Worm (Caenorhabditis elegans) whole organism, L3 larva: ENCODE results near the gene npp-24.

Source experiments
- aly-2 ChIP-seq: fragments of 150-350 bp; optimal IDR thresholded peaks from 2 replicates; lab custom pipeline; 2014; ENCODE audit warnings: missing biosample characterization, missing genetic modification characterization
- ceh-28 ChIP-seq: fragments of 150-350 bp; optimal IDR thresholded peaks from 2 replicates; lab custom pipeline; 2014; ENCODE audit warnings: missing biosample characterization, missing genetic modification reagents, missing genetic modification characterization
- ceh-82 ChIP-seq: fragments of 150-350 bp; optimal IDR thresholded peaks from 2 replicates; lab custom pipeline; 2014; ENCODE audit warnings: missing biosample characterization, missing genetic modification characterization
- elt-2 ChIP-seq: sonication (generic microtip); optimal IDR thresholded peaks from 2 replicates; lab custom pipeline; 2016; ENCODE audit warnings: missing genetic modification reagents, mild to moderate bottlenecking, missing genetic modification characterization, missing compliant biosample characterization
- fkh-2 ChIP-seq: fragments of 150-350 bp; optimal IDR thresholded peaks from 2 replicates; lab custom pipeline; 2014; ENCODE audit warnings: missing biosample characterization, missing genetic modification reagents, missing genetic modification characterization
- fos-1 ChIP-seq: fragments of 150-350 bp; optimal IDR thresholded peaks from 2 replicates; lab custom pipeline; 2014; ENCODE audit warnings: missing biosample characterization, missing genetic modification characterization
- hmg-11 ChIP-seq: sonication (generic microtip); optimal IDR thresholded peaks from 2 replicates; lab custom pipeline; 2016; ENCODE audit warnings: missing genetic modification characterization, missing compliant biosample characterization
- nhr-237 ChIP-seq: fragments of 150-350 bp; optimal IDR thresholded peaks from 2 replicates; lab custom pipeline; 2014; ENCODE audit warnings: missing biosample characterization, missing genetic modification characterization
- nhr-28 ChIP-seq: fragments of 150-350 bp; optimal IDR thresholded peaks from 2 replicates; lab custom pipeline; 2014; ENCODE audit warnings: missing biosample characterization, missing genetic modification characterization
- nhr-76 ChIP-seq: fragments of 150-350 bp; sonication (generic microtip); optimal IDR thresholded peaks from 5 replicates; lab custom pipeline; 2014; ENCODE audit warnings: missing biosample characterization, missing genetic modification characterization
- nhr-77 ChIP-seq: fragments of 150-350 bp; optimal IDR thresholded peaks from 2 replicates; lab custom pipeline; 2014; ENCODE audit warnings: missing biosample characterization, missing genetic modification characterization
- tbx-2 ChIP-seq: sonication (generic microtip); optimal IDR thresholded peaks from 2 replicates; lab custom pipeline; 2016; ENCODE audit warnings: mild to moderate bottlenecking, missing genetic modification characterization, missing compliant biosample characterization
- unc-62 ChIP-seq: fragments of 150-350 bp; sonication (generic microtip); optimal IDR thresholded peaks from 4 replicates; lab custom pipeline; 2014; ENCODE audit warnings: missing biosample characterization, missing genetic modification reagents, missing genetic modification characterization
- ztf-11 ChIP-seq: fragments of 150-350 bp; optimal IDR thresholded peaks from 2 replicates; lab custom pipeline; 2014; ENCODE audit warnings: missing biosample characterization, missing genetic modification characterization

DNA sequence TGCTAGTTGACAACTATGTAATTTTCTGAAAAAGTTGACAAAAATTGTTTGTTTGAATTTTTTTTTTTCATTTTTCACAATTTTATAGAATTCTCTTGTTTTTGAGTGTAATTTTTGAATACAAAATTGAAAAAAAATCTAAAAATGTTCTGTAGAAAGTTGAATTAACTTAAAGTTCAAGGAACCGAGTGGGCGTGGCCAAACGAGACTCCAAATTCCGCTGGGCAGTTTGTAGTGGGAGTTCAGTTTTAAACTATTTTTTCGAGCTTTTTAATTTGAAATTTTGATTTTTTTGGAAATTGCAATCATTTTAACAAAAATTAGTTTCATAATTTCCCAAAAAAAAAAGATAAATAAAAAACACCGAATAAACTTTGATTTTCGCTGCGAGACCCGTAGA is 31.4 kb downstream of the npp-24 start:
- no peak for TF ChIP-seq aly-2 (tag; lab: Kevin White, UChicago)
- TF ChIP-seq nhr-237 (tag; lab: Kevin White, UChicago): no peak
- no peak for TF ChIP-seq nhr-28 (tag; lab: Kevin White, UChicago)
- TF ChIP-seq fkh-2 (tag; lab: Kevin White, UChicago): no peak
- TF ChIP-seq elt-2 (tag; lab: Kevin White, UChicago): no peak
- TF ChIP-seq ceh-28: no peak
- TF ChIP-seq hmg-11 (tag; lab: Kevin White, UChicago): no peak
- TF ChIP-seq fos-1 (tag; lab: Kevin White, UChicago): no peak
- no peak for TF ChIP-seq nhr-76 (tag; lab: Kevin White, UChicago)
- no peak for TF ChIP-seq ceh-82
- no peak for TF ChIP-seq ztf-11 (tag; lab: Kevin White, UChicago)
- TF ChIP-seq tbx-2 (tag; lab: Kevin White, UChicago): no peak
- TF ChIP-seq unc-62: no peak
- no peak for TF ChIP-seq nhr-77 (tag; lab: Kevin White, UChicago)
